Fruit fly (Drosophila melanogaster): ENCODE data around the gene CG1090.

Gene CG1090

DNA sequence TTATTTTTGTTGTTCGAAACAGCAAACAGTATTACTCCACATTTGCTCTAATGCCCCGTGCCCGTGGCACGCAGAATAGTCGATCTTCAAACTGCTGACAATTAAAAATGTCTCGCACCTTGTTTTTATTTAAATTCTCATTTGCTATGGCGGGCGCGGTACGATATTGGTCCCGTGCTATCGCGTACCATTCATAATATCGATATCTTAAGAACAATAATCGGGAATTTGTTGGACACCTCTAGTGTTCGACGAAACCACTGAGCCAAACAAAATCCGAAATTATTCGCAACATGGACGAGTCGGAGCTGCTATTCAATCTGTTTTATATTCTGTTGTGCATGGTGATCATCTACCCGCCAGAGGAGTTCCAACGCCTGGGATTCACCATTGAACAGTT lies 30.4 kb downstream of the CG1090 start, which contains the start of gene CG14646 (continued):
- TF ChIP-seq ato (GFP tag; IDR thresholded peaks at IDR 0.05; ENCODE audit: partially characterized antibody) (peak; percentile 83), HLH4C (GFP tag; IDR thresholded peaks at IDR 0.05; ENCODE audit: partially characterized antibody) (peak; percentile 83), nerfin-1 (tag; optimal IDR thresholded peaks at IDR 0.05) (no peak), Scr (GFP tag; IDR thresholded peaks at IDR 0.05; ENCODE audit: partially characterized antibody) (peak; percentile 87), disco-r (GFP tag; optimal IDR thresholded peaks at IDR 0.05) (no peak), CG10979 (tag; optimal IDR thresholded peaks at IDR 0.05) (no peak), tio (GFP tag; optimal IDR thresholded peaks at IDR 0.05) (no peak), tna (GFP tag; IDR thresholded peaks at IDR 0.05; ENCODE audit: partially characterized antibody) (peak; percentile 56; the same call in 1 of the 2 replicates), CG10147 (GFP tag; optimal IDR thresholded peaks at IDR 0.05) (no peak), CG12219 (GFP tag; optimal IDR thresholded peaks at IDR 0.05) (no peak), wek (GFP tag; optimal IDR thresholded peaks at IDR 0.05) (no peak), CG15514 (GFP tag; optimal IDR thresholded peaks at IDR 0.05) (peak; percentile 30), vvl (GFP tag; IDR thresholded peaks at IDR 0.05) (no peak), zfh2 (GFP tag; optimal IDR thresholded peaks at IDR 0.05) (no peak), stwl (tag; optimal IDR thresholded peaks at IDR 0.05) (peak; percentile 13), H2.0 (GFP tag; IDR thresholded peaks at IDR 0.05) (no peak), CG4617 (GFP tag; optimal IDR thresholded peaks at IDR 0.05; ENCODE audit: borderline replicate concordance) (peak; percentile 55), Oaz (GFP tag; IDR thresholded peaks at IDR 0.05) (no peak), Drgx (GFP tag; IDR thresholded peaks at IDR 0.05) (no peak), Dp (GFP tag; optimal IDR thresholded peaks at IDR 0.05) (peak; percentile 93), CG32532 (GFP tag; IDR thresholded peaks at IDR 0.05) (no peak), hbn (GFP tag; IDR thresholded peaks at IDR 0.05; ENCODE audit: partially characterized antibody) (peak; percentile 93), CG5180 (GFP tag; optimal IDR thresholded peaks at IDR 0.05) (peak; percentile 79), HLHmδ (GFP tag; optimal IDR thresholded peaks at IDR 0.05) (no peak), bbx (GFP tag; IDR thresholded peaks at IDR 0.05; ENCODE audit: partially characterized antibody) (peak; percentile 92), CG13287 (GFP tag; IDR thresholded peaks at IDR 0.05; ENCODE audit: partially characterized antibody) (peak; percentile 95), Hmx (GFP tag; optimal IDR thresholded peaks at IDR 0.05) (no peak), CG6654 (GFP tag; optimal IDR thresholded peaks at IDR 0.05) (no peak), Dll (GFP tag; IDR thresholded peaks at IDR 0.05; ENCODE audit: partially characterized antibody) (peak; percentile 86), gfzf (GFP tag; optimal IDR thresholded peaks at IDR 0.05) (peak; percentile 5), Mad (GFP tag; optimal IDR thresholded peaks at IDR 0.05) (no peak), CG15011 (GFP tag; optimal IDR thresholded peaks at IDR 0.05) (no peak), unpg (GFP tag; optimal IDR thresholded peaks at IDR 0.05) (no peak), Nf-YC (tag; optimal IDR thresholded peaks at IDR 0.05) (no peak), CG11398 (GFP tag; optimal IDR thresholded peaks at IDR 0.05) (peak; percentile 2), MBD-R2 (GFP tag; IDR thresholded peaks at IDR 0.05) (peak; percentile 64; the same call in 1 of the 2 replicates), Myb (GFP tag; optimal IDR thresholded peaks at IDR 0.05) (peak; percentile 15), trh (GFP tag; optimal IDR thresholded peaks at IDR 0.05) (no peak), stc (GFP tag; IDR thresholded peaks at IDR 0.05) (no peak), lbe (GFP tag; optimal IDR thresholded peaks at IDR 0.05) (no peak), lilli (GFP tag; optimal IDR thresholded peaks at IDR 0.05) (no peak), MESR4 (GFP tag; optimal IDR thresholded peaks at IDR 0.05) (peak; percentile 59), CG2199 (GFP tag; IDR thresholded peaks at IDR 0.05) (no peak), BEAF-32 (GFP tag; optimal IDR thresholded peaks at IDR 0.05) (peak; percentile 84), Fer2 (tag; optimal IDR thresholded peaks at IDR 0.05) (no peak), nau (GFP tag; optimal IDR thresholded peaks at IDR 0.05) (no peak), sna (GFP tag; IDR thresholded peaks at IDR 0.05; ENCODE audit: partially characterized antibody) (peak; percentile 78), CG7271 (tag; optimal IDR thresholded peaks at IDR 0.05) (no peak), unc-4 (GFP tag; IDR thresholded peaks at IDR 0.05; ENCODE audit: partially characterized antibody) (peak; percentile 94)

All from whole organism, embryonic.